Worm (Caenorhabditis elegans) whole organism, L4/young adult: Measurements from ENCODE around the gene rbm-26.

Source experiments
- W03F9.2 ChIP-seq: fragments of 150-350 bp; optimal IDR thresholded peaks from 2 replicates; lab custom pipeline; 2014; ENCODE audit warnings: missing biosample characterization, missing genetic modification characterization
- him-1 ChIP-seq: sonication (generic microtip); optimal IDR thresholded peaks from 2 replicates; lab custom pipeline; 2016; ENCODE audit warnings: missing genotype, missing genetic modification reagents, missing genetic modification characterization, missing compliant biosample characterization

ce11 chrIII:5734328-5734727, 23.0 kb downstream of the rbm-26 start:
- TF ChIP-seq W03F9.2 (tag; lab: Kevin White, UChicago), result no peak
- TF ChIP-seq him-1, result no peak
